Fruit fly (Drosophila melanogaster) whole organism, embryonic: ENCODE results near the gene wb.

Source experiments
- Asciz ChIP-seq: fragments of 200-800 bp; sonication (Bioruptor generic); optimal IDR thresholded peaks from 2 replicates; lab custom pipeline; 2017; ENCODE audit warnings: missing biosample characterization, mild to moderate bottlenecking, missing genetic modification characterization, missing genetic modification reagents
- B-H1 ChIP-seq: fragments of 200-800 bp; sonication (Bioruptor generic); IDR thresholded peaks from 3 replicates; pipeline ENCODE4 v1.3.6; 2022; ENCODE audit warnings: missing biosample characterization, missing genetic modification characterization
- CG13424 ChIP-seq: fragments of 200-800 bp; sonication (Bioruptor generic); optimal IDR thresholded peaks from 2 replicates; lab custom pipeline; 2019; ENCODE audit warnings: missing biosample characterization, mild to moderate bottlenecking, missing genetic modification characterization, moderate library complexity
- CG14860 ChIP-seq: fragments of 200-800 bp; sonication (Bioruptor generic); IDR thresholded peaks from 3 replicates; pipeline ENCODE4 v1.3.6; 2022; ENCODE audit warnings: missing biosample characterization, missing genetic modification characterization; ENCODE audit not compliant: partially characterized antibody
- CG1529 ChIP-seq: fragments of 200-800 bp; sonication (Bioruptor generic); optimal IDR thresholded peaks from 3 replicates; lab custom pipeline; 2018; ENCODE audit warnings: missing biosample characterization, missing genetic modification characterization
- CG18599 ChIP-seq: fragments of 200-800 bp; sonication (Bioruptor generic); optimal IDR thresholded peaks from 3 replicates; lab custom pipeline; 2017; ENCODE audit warnings: missing biosample characterization, missing genetic modification characterization, mild to moderate bottlenecking, moderate library complexity, missing genetic modification reagents
- CG2116 ChIP-seq: fragments of 200-800 bp; sonication (Bioruptor generic); optimal IDR thresholded peaks from 3 replicates; lab custom pipeline; 2018; ENCODE audit warnings: missing biosample characterization, mild to moderate bottlenecking, missing genetic modification characterization
- CG31224 ChIP-seq: fragments of 200-800 bp; sonication (Bioruptor generic); IDR thresholded peaks from 2 replicates; pipeline ENCODE4 v1.3.6; 2022; ENCODE audit warnings: missing biosample characterization, missing genetic modification characterization
- CG3407 ChIP-seq: fragments of 200-800 bp; sonication (Bioruptor generic); optimal IDR thresholded peaks from 2 replicates; lab custom pipeline; 2018; ENCODE audit warnings: missing biosample characterization, mild to moderate bottlenecking, missing genetic modification characterization
- CG34376 ChIP-seq: fragments of 200-800 bp; sonication (Bioruptor generic); optimal IDR thresholded peaks from 2 replicates; lab custom pipeline; 2018; ENCODE audit warnings: missing biosample characterization, mild to moderate bottlenecking, missing genetic modification characterization
- CG3838 ChIP-seq: fragments of 200-800 bp; sonication (Bioruptor generic); optimal IDR thresholded peaks from 3 replicates; lab custom pipeline; 2016; ENCODE audit warnings: missing biosample characterization, missing genetic modification characterization
- CG6175 ChIP-seq: fragments of 200-800 bp; sonication (Bioruptor generic); IDR thresholded peaks from 3 replicates; pipeline ENCODE4 v1.3.6; 2022; ENCODE audit warnings: missing biosample characterization, missing genetic modification characterization
- CG6272 ChIP-seq: fragments of 200-800 bp; sonication (Bioruptor generic); IDR thresholded peaks from 2 replicates; pipeline ENCODE4 v1.3.6; 2022; ENCODE audit warnings: missing biosample characterization, missing genetic modification characterization
- CG7928 ChIP-seq: fragments of 200-800 bp; sonication (Bioruptor generic); optimal IDR thresholded peaks from 2 replicates; lab custom pipeline; 2017; ENCODE audit warnings: missing biosample characterization, mild to moderate bottlenecking, missing genetic modification characterization
- CG8359 ChIP-seq: fragments of 200-800 bp; sonication (Bioruptor generic); optimal IDR thresholded peaks from 2 replicates; lab custom pipeline; 2017; ENCODE audit warnings: missing biosample characterization, mild to moderate bottlenecking, missing genetic modification characterization, borderline replicate concordance
- CG9876 ChIP-seq: fragments of 200-800 bp; sonication (Bioruptor generic); optimal IDR thresholded peaks from 2 replicates; lab custom pipeline; 2016; ENCODE audit warnings: missing biosample characterization, missing genetic modification characterization
- Chrac-16 ChIP-seq: fragments of 200-800 bp; sonication (Bioruptor generic); optimal IDR thresholded peaks from 3 replicates; lab custom pipeline; 2016; ENCODE audit warnings: missing biosample characterization, missing genetic modification characterization
- Dek ChIP-seq: fragments of 200-800 bp; sonication (Bioruptor generic); optimal IDR thresholded peaks from 3 replicates; lab custom pipeline; 2019; ENCODE audit warnings: missing biosample characterization, mild to moderate bottlenecking, missing genetic modification characterization, moderate library complexity
- Dp ChIP-seq: fragments of 200-800 bp; sonication (Bioruptor generic); optimal IDR thresholded peaks from 2 replicates; lab custom pipeline; 2018; ENCODE audit warnings: missing biosample characterization, mild to moderate bottlenecking, missing genetic modification characterization, moderate library complexity
- E2f1 ChIP-seq: fragments of 200-800 bp; sonication (Bioruptor generic); IDR thresholded peaks from 2 replicates; pipeline ENCODE4 v1.3.6; 2022; ENCODE audit warnings: missing biosample characterization, missing genetic modification characterization
- Gsc ChIP-seq: fragments of 200-800 bp; sonication (Bioruptor generic); IDR thresholded peaks from 2 replicates; pipeline ENCODE4 v1.3.6; 2022; ENCODE audit warnings: missing biosample characterization, missing genetic modification characterization
- Jarid2 ChIP-seq: fragments of 200-800 bp; sonication (Bioruptor generic); optimal IDR thresholded peaks from 3 replicates; lab custom pipeline; 2017; ENCODE audit warnings: mild to moderate bottlenecking, missing biosample characterization, missing genetic modification reagents, missing genetic modification characterization
- Meics ChIP-seq: fragments of 200-800 bp; sonication (Bioruptor generic); optimal IDR thresholded peaks from 2 replicates; lab custom pipeline; 2017; ENCODE audit warnings: missing biosample characterization, mild to moderate bottlenecking, missing genetic modification characterization
- NC2β ChIP-seq: fragments of 200-800 bp; sonication (Bioruptor generic); optimal IDR thresholded peaks from 2 replicates; lab custom pipeline; 2016; ENCODE audit warnings: missing biosample characterization, missing genetic modification characterization
- NFAT ChIP-seq: fragments of 200-800 bp; sonication (Bioruptor generic); IDR thresholded peaks from 2 replicates; pipeline ENCODE4 v1.3.6; 2022; ENCODE audit warnings: missing biosample characterization, missing genetic modification characterization
- Pdp1 ChIP-seq, 2 experiments: fragments of 200-800 bp; sonication (Bioruptor generic); optimal IDR thresholded peaks; 3 replicates each; lab custom pipeline; 2016; ENCODE audit warnings: missing biosample characterization in 2 of 2, missing genetic modification characterization in 2 of 2, mild to moderate bottlenecking in 1 of 2, moderate library complexity in 1 of 2
- Ravus ChIP-seq: fragments of 200-800 bp; sonication (Bioruptor generic); IDR thresholded peaks from 2 replicates; pipeline ENCODE4 v1.3.6; 2022; ENCODE audit warnings: missing biosample characterization, missing genetic modification characterization
- Sox100B ChIP-seq: fragments of 200-800 bp; sonication (Bioruptor generic); optimal IDR thresholded peaks from 3 replicates; lab custom pipeline; 2018; ENCODE audit warnings: missing biosample characterization, mild to moderate bottlenecking, missing genetic modification characterization
- Ssrp ChIP-seq: fragments of 200-800 bp; sonication (Bioruptor generic); optimal IDR thresholded peaks from 2 replicates; lab custom pipeline; 2018; ENCODE audit warnings: missing biosample characterization, mild to moderate bottlenecking, missing genetic modification characterization, moderate library complexity
- ap ChIP-seq: fragments of 200-800 bp; sonication (Bioruptor generic); IDR thresholded peaks from 2 replicates; pipeline ENCODE4 v1.3.6; 2022; ENCODE audit warnings: missing biosample characterization, missing genetic modification characterization
- bab2 ChIP-seq: fragments of 200-800 bp; sonication (Bioruptor generic); optimal IDR thresholded peaks from 2 replicates; lab custom pipeline; 2016; ENCODE audit warnings: missing biosample characterization, missing genetic modification characterization
- bigmax ChIP-seq: fragments of 200-800 bp; sonication (Bioruptor generic); optimal IDR thresholded peaks from 2 replicates; lab custom pipeline; 2018; ENCODE audit warnings: missing biosample characterization, mild to moderate bottlenecking, missing genetic modification characterization
- caup ChIP-seq: fragments of 200-800 bp; sonication (Bioruptor generic); optimal IDR thresholded peaks from 3 replicates; lab custom pipeline; 2017; ENCODE audit warnings: missing biosample characterization, mild to moderate bottlenecking, missing genetic modification characterization, moderate library complexity; ENCODE audit not compliant: severe bottlenecking
- danr ChIP-seq: fragments of 200-800 bp; sonication (Bioruptor generic); IDR thresholded peaks from 2 replicates; pipeline ENCODE4 v1.3.6; 2022; ENCODE audit warnings: missing biosample characterization, missing genetic modification characterization
- dimm ChIP-seq: fragments of 200-800 bp; sonication (Bioruptor generic); IDR thresholded peaks from 2 replicates; pipeline ENCODE4 v1.3.6; 2022; ENCODE audit warnings: missing biosample characterization, missing genetic modification characterization
- ems ChIP-seq: fragments of 200-800 bp; sonication (Bioruptor generic); optimal IDR thresholded peaks from 3 replicates; lab custom pipeline; 2016; ENCODE audit warnings: missing biosample characterization, missing genetic modification characterization
- esg ChIP-seq: fragments of 200-800 bp; sonication (Bioruptor generic); conservative IDR thresholded peaks from 2 replicates; pipeline ENCODE4 v1.3.6; 2022; ENCODE audit warnings: missing biosample characterization, missing genetic modification characterization
- fru ChIP-seq: fragments of >200 bp; optimal IDR thresholded peaks from 2 replicates; lab custom pipeline; 2017
- hbn ChIP-seq: fragments of 200-800 bp; sonication (Bioruptor generic); IDR thresholded peaks from 2 replicates; pipeline ENCODE4 v1.3.6; 2022; ENCODE audit warnings: missing biosample characterization, missing genetic modification characterization; ENCODE audit not compliant: partially characterized antibody
- her ChIP-seq: fragments of 200-800 bp; sonication (Bioruptor generic); optimal IDR thresholded peaks from 2 replicates; lab custom pipeline; 2016; ENCODE audit warnings: missing biosample characterization, missing genetic modification characterization
- jigr1 ChIP-seq: fragments of 200-800 bp; sonication (Bioruptor generic); IDR thresholded peaks from 3 replicates; pipeline ENCODE4 v1.3.6; 2022; ENCODE audit warnings: missing biosample characterization, missing genetic modification characterization
- lmd ChIP-seq: fragments of 200-800 bp; sonication (Bioruptor generic); IDR thresholded peaks from 2 replicates; pipeline ENCODE4 v1.3.6; 2022; ENCODE audit warnings: missing biosample characterization, missing genetic modification characterization
- mld ChIP-seq: fragments of 200-800 bp; sonication (Bioruptor generic); IDR thresholded peaks from 3 replicates; pipeline ENCODE4 v1.3.6; 2022; ENCODE audit warnings: missing biosample characterization, missing genetic modification characterization; ENCODE audit not compliant: partially characterized antibody
- pfk ChIP-seq: fragments of 200-800 bp; sonication (Bioruptor generic); optimal IDR thresholded peaks from 2 replicates; lab custom pipeline; 2018; ENCODE audit warnings: missing biosample characterization, mild to moderate bottlenecking, missing genetic modification characterization, moderate library complexity
- prd ChIP-seq, 3 experiments: fragments of >200 bp in 2 of 3; fragments of 200-800 bp in 1 of 3; sonication (Bioruptor generic) in 1 of 3; optimal IDR thresholded peaks in 2 of 3; IDR thresholded peaks in 1 of 3; 2 replicates in 2 of 3; 3 replicates in 1 of 3; pipeline versions ENCODE4 v1.3.6 to Lab custom; 2017 to 2022; ENCODE audit warnings: missing biosample characterization in 1 of 3, missing genetic modification characterization in 1 of 3
- sc ChIP-seq, 3 experiments: fragments of >200 bp in 2 of 3; fragments of 200-800 bp in 1 of 3; sonication (Bioruptor generic) in 1 of 3; optimal IDR thresholded peaks; 2 replicates in 2 of 3; 3 replicates in 1 of 3; lab custom pipeline; 2017; ENCODE audit warnings: mild to moderate bottlenecking in 1 of 3, missing biosample characterization in 1 of 3, missing genetic modification characterization in 1 of 3, missing genetic modification reagents in 1 of 3
- sens ChIP-seq: fragments of 200-800 bp; sonication (Bioruptor generic); peaks from one replicate; lab custom pipeline; 2016; ENCODE audit warnings: missing biosample characterization, missing genetic modification characterization
- tap ChIP-seq: fragments of 200-800 bp; optimal IDR thresholded peaks from 3 replicates; lab custom pipeline; 2019; ENCODE audit warnings: missing biosample characterization, mild to moderate bottlenecking, missing genetic modification characterization, moderate library complexity
- tio ChIP-seq: fragments of 200-800 bp; sonication (Bioruptor generic); optimal IDR thresholded peaks from 2 replicates; lab custom pipeline; 2017; ENCODE audit warnings: missing biosample characterization, missing genetic modification characterization, inconsistent platforms
- wdn ChIP-seq: fragments of 200-800 bp; sonication (Bioruptor generic); IDR thresholded peaks from 2 replicates; pipeline ENCODE4 v1.3.6; 2022; ENCODE audit warnings: missing biosample characterization, missing genetic modification characterization

Gene wb

DNA sequence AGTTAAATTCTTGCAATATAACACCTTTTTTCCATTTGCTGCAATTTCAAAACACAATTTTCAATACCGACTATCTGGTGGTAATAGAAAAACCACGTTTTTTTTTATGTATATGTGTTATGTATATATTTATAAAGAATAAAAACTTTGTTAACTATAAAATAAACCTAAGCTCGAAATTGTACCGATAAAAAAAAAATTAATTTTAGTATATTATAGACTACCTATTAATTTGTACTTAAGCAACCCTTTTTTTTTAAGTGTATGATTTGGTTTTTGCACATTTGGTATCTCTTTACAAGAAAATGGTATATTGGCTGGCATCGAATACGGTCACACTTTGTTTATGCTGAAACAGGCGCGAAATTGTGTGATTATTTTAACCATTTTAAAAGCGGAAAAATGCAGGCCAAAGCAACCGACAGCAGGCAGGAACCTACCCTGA lies 98.9 kb downstream of the wb start, which contains the start of gene spel1 (continued):
- TF ChIP-seq CG2116 (GFP tag; lab: Kevin White, UChicago) = peak; percentile 48
- TF ChIP-seq Jarid2 = no peak
- TF ChIP-seq CG3407 (GFP tag; lab: Kevin White, UChicago) = peak; percentile 57
- TF ChIP-seq Gsc = no peak
- TF ChIP-seq CG14860 (GFP tag; lab: Robert Waterston, UW) = no peak
- TF ChIP-seq wdn (GFP tag; lab: Robert Waterston, UW) = peak; percentile 59
- TF ChIP-seq fru (lab: Kevin White, UChicago) = no peak
- TF ChIP-seq CG31224 (GFP tag; lab: Robert Waterston, UW) = peak; percentile 71
- peak; percentile 72 for TF ChIP-seq Asciz (GFP tag; lab: Kevin White, UChicago)
- peak; percentile 91 for TF ChIP-seq Dek (tag; lab: Kevin White, UChicago)
- TF ChIP-seq tap (tag; lab: Kevin White, UChicago) = peak; percentile 75
- TF ChIP-seq dimm (GFP tag; lab: Robert Waterston, UW) = no peak
- TF ChIP-seq CG6175 = no peak
- TF ChIP-seq ems = peak; percentile 24
- no peak for TF ChIP-seq her (GFP tag; lab: Kevin White, UChicago)
- TF ChIP-seq sens (GFP tag; lab: Kevin White, UChicago) = peak; percentile 93
- no peak for TF ChIP-seq pfk (GFP tag; lab: Kevin White, UChicago)
- peak; percentile 20 for TF ChIP-seq CG1529
- TF ChIP-seq sc (optimal IDR thresholded peaks at IDR 0.05; lab: Kevin White, UChicago) = no peak
- peak; percentile 39 for TF ChIP-seq sc (GFP tag; optimal IDR thresholded peaks at IDR 0.05; lab: Kevin White, UChicago)
- peak; percentile 60 for TF ChIP-seq tio
- peak; percentile 8 for TF ChIP-seq CG3838 (GFP tag; lab: Kevin White, UChicago)
- TF ChIP-seq Dp (GFP tag; lab: Kevin White, UChicago) = peak; percentile 79
- peak; percentile 48; the same call in 1 of the 2 replicates for TF ChIP-seq esg (GFP tag; lab: Robert Waterston, UW)
- peak; percentile 17 for TF ChIP-seq CG34376
- TF ChIP-seq ap (GFP tag; lab: Robert Waterston, UW) = peak; percentile 81
- TF ChIP-seq bigmax (GFP tag; lab: Kevin White, UChicago) = no peak
- TF ChIP-seq caup (GFP tag; lab: Kevin White, UChicago) = peak; percentile 59
- peak; percentile 60 for TF ChIP-seq Chrac-16 (GFP tag; lab: Kevin White, UChicago)
- peak; percentile 83 for TF ChIP-seq Meics (GFP tag; lab: Kevin White, UChicago)
- TF ChIP-seq CG18599 (GFP tag; lab: Kevin White, UChicago) = peak; percentile 77
- peak; percentile 73; the same call in 2 of the 3 replicates for TF ChIP-seq B-H1 (GFP tag; lab: Robert Waterston, UW)
- TF ChIP-seq Ravus = peak; percentile 18
- peak; percentile 47 for TF ChIP-seq bab2 (GFP tag; lab: Kevin White, UChicago)
- no peak for TF ChIP-seq mld
- TF ChIP-seq CG7928 (GFP tag; lab: Kevin White, UChicago) = no peak
- TF ChIP-seq NC2β (GFP tag; lab: Kevin White, UChicago) = no peak
- no peak for TF ChIP-seq danr (GFP tag; lab: Robert Waterston, UW)
- TF ChIP-seq CG9876 = no peak
- TF ChIP-seq jigr1 = 0 out of 3 replicates have a peak, but pooled peaks have one; percentile 11
- TF ChIP-seq CG8359 (GFP tag; lab: Kevin White, UChicago) = no peak
- TF ChIP-seq NFAT = peak; percentile 77
- TF ChIP-seq hbn (GFP tag; lab: Robert Waterston, UW) = no peak
- peak; percentile 63 for TF ChIP-seq CG6272
- TF ChIP-seq prd (optimal IDR thresholded peaks at IDR 0.05; lab: Kevin White, UChicago) = no peak
- peak; percentile 80 for TF ChIP-seq prd (GFP tag; IDR thresholded peaks at IDR 0.05; lab: Robert Waterston, UW)
- peak in 1 of 2 experiments; percentile 55 for TF ChIP-seq Pdp1 (GFP tag; optimal IDR thresholded peaks at IDR 0.05; lab: Kevin White, UChicago)
- peak; percentile 86 for TF ChIP-seq CG13424 (tag; lab: Kevin White, UChicago)
- TF ChIP-seq E2f1 (GFP tag; lab: Robert Waterston, UW) = peak; percentile 88
- peak; percentile 81 for TF ChIP-seq Ssrp
- peak; percentile 80 for TF ChIP-seq lmd (GFP tag; lab: Robert Waterston, UW)
- peak; percentile 82 for TF ChIP-seq Sox100B (GFP tag; lab: Kevin White, UChicago)
